Fruit fly (Drosophila melanogaster): ENCODE results near the gene Trf2.

- no peak for TF ChIP-seq rgr (GFP tag; optimal IDR thresholded peaks at IDR 0.05)
- no peak for TF ChIP-seq psq (GFP tag; optimal IDR thresholded peaks at IDR 0.05)
- TF ChIP-seq h (GFP tag; optimal IDR thresholded peaks at IDR 0.05): no peak
- no peak for TF ChIP-seq fru (GFP tag; optimal IDR thresholded peaks at IDR 0.05)
- no peak for TF ChIP-seq usp (GFP tag; optimal IDR thresholded peaks at IDR 0.05)
- no peak for TF ChIP-seq Vsx2 (GFP tag; optimal IDR thresholded peaks at IDR 0.05; ENCODE audit: partially characterized antibody)
- no peak for TF ChIP-seq Dfd (GFP tag; optimal IDR thresholded peaks at IDR 0.05)
- no peak for TF ChIP-seq ey (GFP tag; optimal IDR thresholded peaks at IDR 0.05)
Observed at dm6 chrX:8442912-8443311, 33.8 kb downstream of the Trf2 start.

All from whole organism, wandering third instar larva.